Fruit fly (Drosophila melanogaster) whole organism, pupa: ENCODE measurements around the gene Notum.

Experiments
- CG10348 ChIP-seq: fragments of 200-800 bp; sonication (Bioruptor generic); IDR thresholded peaks from 2 replicates; pipeline ENCODE4 v1.3.6; 2022; ENCODE audit warnings: missing biosample characterization, missing genetic modification characterization
- CG12605 ChIP-seq: fragments of 200-800 bp; sonication (Bioruptor generic); IDR thresholded peaks from 2 replicates; pipeline ENCODE4 v1.3.6; 2022; ENCODE audit warnings: missing biosample characterization, missing genetic modification characterization
- CG13204 ChIP-seq: fragments of 200-800 bp; sonication (Bioruptor generic); optimal IDR thresholded peaks from 2 replicates; lab custom pipeline; 2018; ENCODE audit warnings: missing biosample characterization, mild to moderate bottlenecking, missing genetic modification characterization, moderate library complexity
- CG14655 ChIP-seq: fragments of 200-800 bp; sonication (Bioruptor generic); optimal IDR thresholded peaks from 3 replicates; lab custom pipeline; 2017; ENCODE audit warnings: mild to moderate bottlenecking, missing biosample characterization, missing genetic modification reagents, missing genetic modification characterization
- CG15710 ChIP-seq: fragments of 200-800 bp; sonication (Bioruptor generic); optimal IDR thresholded peaks from 2 replicates; lab custom pipeline; 2018; ENCODE audit warnings: missing biosample characterization, mild to moderate bottlenecking, missing genetic modification characterization, moderate library complexity
- CG17806 ChIP-seq: fragments of 200-800 bp; sonication (Bioruptor generic); optimal IDR thresholded peaks from 2 replicates; lab custom pipeline; 2018; ENCODE audit warnings: missing biosample characterization, mild to moderate bottlenecking, missing genetic modification characterization, moderate library complexity
- CG32121 ChIP-seq: fragments of 200-800 bp; sonication (Bioruptor generic); IDR thresholded peaks from 2 replicates; pipeline ENCODE4 v1.3.6; 2022; ENCODE audit warnings: missing biosample characterization, missing genetic modification characterization
- CG34367 ChIP-seq: fragments of 200-800 bp; sonication (Bioruptor generic); optimal IDR thresholded peaks from 2 replicates; lab custom pipeline; 2018; ENCODE audit warnings: missing biosample characterization, mild to moderate bottlenecking, missing genetic modification characterization
- CG4496 ChIP-seq: fragments of 200-800 bp; sonication (Bioruptor generic); IDR thresholded peaks from 3 replicates; pipeline ENCODE4 v1.3.6; 2022; ENCODE audit warnings: missing biosample characterization, missing genetic modification characterization
- CG8159 ChIP-seq: fragments of 200-800 bp; sonication (Bioruptor generic); optimal IDR thresholded peaks from 3 replicates; lab custom pipeline; 2018; ENCODE audit warnings: missing biosample characterization, mild to moderate bottlenecking, missing genetic modification characterization, moderate library complexity
- CG8301 ChIP-seq: fragments of 200-800 bp; sonication (Bioruptor generic); optimal IDR thresholded peaks from 2 replicates; lab custom pipeline; 2018; ENCODE audit warnings: missing biosample characterization, mild to moderate bottlenecking, missing genetic modification characterization
- CG9948 ChIP-seq: fragments of 200-800 bp; sonication (Bioruptor generic); optimal IDR thresholded peaks from 2 replicates; lab custom pipeline; 2018; ENCODE audit warnings: missing biosample characterization, mild to moderate bottlenecking, missing genetic modification characterization, moderate library complexity
- D1 ChIP-seq: fragments of 200-800 bp; sonication (Bioruptor generic); optimal IDR thresholded peaks from 2 replicates; lab custom pipeline; 2018; ENCODE audit warnings: missing biosample characterization, mild to moderate bottlenecking, missing genetic modification characterization, moderate library complexity
- EcR ChIP-seq: fragments of 200-800 bp; sonication (Bioruptor generic); optimal IDR thresholded peaks from 3 replicates; lab custom pipeline; 2019; ENCODE audit warnings: missing biosample characterization, missing genetic modification characterization, mild to moderate bottlenecking, moderate library complexity, missing genetic modification reagents
- Ets98B ChIP-seq: fragments of 200-800 bp; sonication (Bioruptor generic); IDR thresholded peaks from 2 replicates; pipeline ENCODE4 v1.3.6; 2022; ENCODE audit warnings: missing biosample characterization, missing genetic modification characterization
- Pif1A ChIP-seq: fragments of 200-800 bp; sonication (Bioruptor generic); optimal IDR thresholded peaks from 3 replicates; lab custom pipeline; 2016; ENCODE audit warnings: missing biosample characterization, missing genetic modification characterization
- Pif1B ChIP-seq: fragments of 200-800 bp; sonication (Bioruptor generic); optimal IDR thresholded peaks from 3 replicates; lab custom pipeline; 2016; ENCODE audit warnings: missing biosample characterization, missing genetic modification characterization
- Snoo ChIP-seq: fragments of 200-800 bp; sonication (Bioruptor generic); optimal IDR thresholded peaks from 3 replicates; lab custom pipeline; 2017; ENCODE audit warnings: missing biosample characterization, mild to moderate bottlenecking, missing genetic modification characterization, inconsistent platforms
- fd96Ca ChIP-seq: fragments of 200-800 bp; sonication (Bioruptor generic); IDR thresholded peaks from 3 replicates; pipeline ENCODE4 v1.3.6; 2022; ENCODE audit warnings: missing biosample characterization, missing genetic modification characterization
- gl ChIP-seq: fragments of 200-800 bp; sonication (Bioruptor generic); optimal IDR thresholded peaks from 2 replicates; lab custom pipeline; 2018; ENCODE audit warnings: missing biosample characterization, mild to moderate bottlenecking, missing genetic modification characterization
- rn ChIP-seq: fragments of 200-800 bp; sonication (Bioruptor generic); IDR thresholded peaks from 2 replicates; pipeline ENCODE4 v1.3.6; 2022; ENCODE audit warnings: missing biosample characterization, missing genetic modification characterization

The Notum gene

dm6 chr3L:16056101-16056891 lies 33.0 kb downstream of the Notum start:
- TF ChIP-seq CG10348 (GFP tag; lab: Robert Waterston, UW) (no peak), CG9948 (tag; lab: Kevin White, UChicago) (no peak), EcR (peak; percentile 25), CG32121 (GFP tag; lab: Robert Waterston, UW) (no peak), fd96Ca (GFP tag; lab: Robert Waterston, UW) (no peak), CG14655 (GFP tag; lab: Kevin White, UChicago) (peak; percentile 28)

dm6 chr3L:16060806-16061600 lies 37.7 kb downstream of the Notum start:
- no peak for TF ChIP-seq CG8159 (tag; lab: Kevin White, UChicago)
- TF ChIP-seq CG8301 (tag; lab: Kevin White, UChicago), result peak; percentile 61
- TF ChIP-seq CG17806 (tag; lab: Kevin White, UChicago), result no peak
- no peak for TF ChIP-seq Pif1B
- TF ChIP-seq fd96Ca (GFP tag; lab: Robert Waterston, UW), result no peak
- no peak; the same call in 2 of the 3 replicates for TF ChIP-seq CG4496 (GFP tag; lab: Robert Waterston, UW)
- no peak for TF ChIP-seq CG13204 (GFP tag; lab: Kevin White, UChicago)
- no peak for TF ChIP-seq D1 (tag; lab: Kevin White, UChicago)
- TF ChIP-seq CG34367 (tag; lab: Kevin White, UChicago), result no peak
- TF ChIP-seq Ets98B (GFP tag; lab: Robert Waterston, UW), result no peak; the same call in 1 of the 2 replicates
- no peak for TF ChIP-seq CG15710 (tag; lab: Kevin White, UChicago)
- peak; percentile 80 for TF ChIP-seq CG14655 (GFP tag; lab: Kevin White, UChicago)
- no peak for TF ChIP-seq Snoo (tag; lab: Kevin White, UChicago)
- no peak for TF ChIP-seq rn (GFP tag; lab: Robert Waterston, UW)
- TF ChIP-seq EcR, result peak; percentile 36
- TF ChIP-seq CG9948 (tag; lab: Kevin White, UChicago), result no peak
- TF ChIP-seq Pif1A, result no peak
- TF ChIP-seq CG32121 (GFP tag; lab: Robert Waterston, UW), result peak; percentile 31; the same call in 1 of the 2 replicates
- no peak for TF ChIP-seq CG10348 (GFP tag; lab: Robert Waterston, UW)
- no peak for TF ChIP-seq CG12605 (GFP tag; lab: Robert Waterston, UW)
- TF ChIP-seq gl (tag; lab: Kevin White, UChicago), result no peak

DNA sequence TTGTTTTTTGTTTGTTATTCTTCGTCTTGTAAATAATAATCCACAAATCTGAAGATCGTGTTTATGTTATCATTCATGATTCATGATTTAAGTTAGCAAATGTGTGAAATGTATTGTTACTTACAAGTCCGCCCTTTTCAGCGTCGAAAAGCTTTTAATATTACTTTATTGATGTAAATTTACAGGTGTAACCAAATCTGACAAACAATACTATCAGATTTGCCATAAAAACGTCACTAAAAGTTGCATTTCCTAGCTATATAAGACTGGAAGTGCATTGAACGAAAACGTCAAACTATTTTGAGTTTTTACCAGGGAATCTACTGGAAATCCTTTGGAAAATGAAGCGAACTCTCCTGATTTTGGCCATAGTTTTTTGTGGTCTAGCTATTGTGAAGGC lies 59.0 kb downstream of the Notum start, which contains the start of gene CG33258:
Gene CG33258, plus strand, starts transcription at position 301 of the 400 bp plus-strand sequence.
- no peak for TF ChIP-seq CG34367 (tag; lab: Kevin White, UChicago)
- TF ChIP-seq, all 21 proteins: peak for 0
